2 worm cellular contexts compared by ENCODE assay signal in genomic region chrIII:13302578-13302977, ce11.
TF ChIP-seq lines count a peak whose summit lies in the region.

No protein-coding gene starts in this region.

TF ChIP-seq in whole organism, L4 larva, 104 proteins besides CTCF, POLR2A, EP300 and RAD21:
- TF ChIP-seq unc-130 (GFP tag; optimal IDR thresholded peaks at IDR 0.05; lab: Kevin White, UChicago) = peak; percentile 5
- no peak for TF ChIP-seq nhr-76 (tag; optimal IDR thresholded peaks at IDR 0.05; lab: Kevin White, UChicago)
- peak; percentile 42 for TF ChIP-seq lin-38 (GFP tag; IDR thresholded peaks at IDR 0.05; lab: Robert Waterston, UW)
- TF ChIP-seq Y5F2A.4 (GFP tag; optimal IDR thresholded peaks at IDR 0.05; lab: Kevin White, UChicago) = no peak
- no peak for TF ChIP-seq aly-2 (tag; optimal IDR thresholded peaks at IDR 0.05; lab: Kevin White, UChicago)
- TF ChIP-seq daf-19 (GFP tag; conservative IDR thresholded peaks at IDR 0.05; lab: Robert Waterston, UW) = no peak
- no peak for TF ChIP-seq ceh-82 (tag; optimal IDR thresholded peaks at IDR 0.05; lab: Kevin White, UChicago)
TF ChIP-seq in whole organism, L4 larva: peak in this region for 2.

TF ChIP-seq in whole organism, young adult, 124 proteins besides CTCF, POLR2A, EP300 and RAD21:
- peak; percentile 48 for TF ChIP-seq snpc-1.3 (tag; optimal IDR thresholded peaks at IDR 0.05; lab: Kevin White, UChicago; ENCODE audit: insufficient read depth)
- no peak for TF ChIP-seq snpc-4 (GFP tag; optimal IDR thresholded peaks at IDR 0.05; lab: Kevin White, UChicago)
- TF ChIP-seq snpc-4 (tag; optimal IDR thresholded peaks at IDR 0.05; lab: Kevin White, UChicago) = no peak
- TF ChIP-seq dox-1 (GFP tag; IDR thresholded peaks at IDR 0.05; lab: Robert Waterston, UW) = peak; percentile 9; the same call in 1 of the 2 replicates
- no peak for TF ChIP-seq attf-5 (GFP tag; optimal IDR thresholded peaks at IDR 0.05; lab: Kevin White, UChicago)
- TF ChIP-seq rpc-1 (optimal IDR thresholded peaks at IDR 0.05; lab: Kevin White, UChicago) = no peak
- TF ChIP-seq rpc-1 (tag; optimal IDR thresholded peaks at IDR 0.05; lab: Kevin White, UChicago) = no peak
- TF ChIP-seq cebp-1 (GFP tag; IDR thresholded peaks at IDR 0.05; lab: Robert Waterston, UW) = no peak
- peak; percentile 6 for TF ChIP-seq cebp-1 (tag; optimal IDR thresholded peaks at IDR 0.05; lab: Kevin White, UChicago)
- 0 out of 2 replicates have a peak, but pooled peaks have one; percentile 43 for TF ChIP-seq D2030.7 (GFP tag; IDR thresholded peaks at IDR 0.05; lab: Robert Waterston, UW)
- TF ChIP-seq hlh-26 (GFP tag; conservative IDR thresholded peaks at IDR 0.05; lab: Robert Waterston, UW) = no peak
- no peak for TF ChIP-seq F39B2.1 (GFP tag; IDR thresholded peaks at IDR 0.05; lab: Robert Waterston, UW)
- TF ChIP-seq ztf-28 (GFP tag; IDR thresholded peaks at IDR 0.05; lab: Robert Waterston, UW) = no peak
- no peak for TF ChIP-seq mcd-1 (GFP tag; IDR thresholded peaks at IDR 0.05; lab: Robert Waterston, UW)
- 0 out of 2 replicates have a peak, but pooled peaks have one; percentile 23 for TF ChIP-seq ztf-25 (GFP tag; IDR thresholded peaks at IDR 0.05; lab: Robert Waterston, UW)
- no peak for TF ChIP-seq F49E8.2 (tag; optimal IDR thresholded peaks at IDR 0.05; lab: Kevin White, UChicago; ENCODE audit: insufficient read depth)
- peak; percentile 10 for TF ChIP-seq lin-54 (GFP tag; optimal IDR thresholded peaks at IDR 0.05; lab: Kevin White, UChicago)
- no peak for TF ChIP-seq hmg-20 (GFP tag; IDR thresholded peaks at IDR 0.05; lab: Robert Waterston, UW)
- no peak for TF ChIP-seq chd-7 (tag; optimal IDR thresholded peaks at IDR 0.05; lab: Kevin White, UChicago)
- TF ChIP-seq lsl-1 (GFP tag; optimal IDR thresholded peaks at IDR 0.05; lab: Kevin White, UChicago) = peak; percentile 2
- TF ChIP-seq T26A5.8 (tag; optimal IDR thresholded peaks at IDR 0.05; lab: Kevin White, UChicago) = no peak
- peak; percentile 67 for TF ChIP-seq Y53G8AR.9 (GFP tag; conservative IDR thresholded peaks at IDR 0.05; lab: Robert Waterston, UW)
- no peak for TF ChIP-seq let-607 (tag; optimal IDR thresholded peaks at IDR 0.05; lab: Kevin White, UChicago)
- TF ChIP-seq Y56A3A.18 (GFP tag; IDR thresholded peaks at IDR 0.05; lab: Robert Waterston, UW) = no peak
- TF ChIP-seq nhr-27 (tag; optimal IDR thresholded peaks at IDR 0.05; lab: Kevin White, UChicago) = no peak
- no peak for TF ChIP-seq ama-1 (optimal IDR thresholded peaks at IDR 0.05; lab: Kevin White, UChicago)
- TF ChIP-seq ama-1 (GFP tag; optimal IDR thresholded peaks at IDR 0.05; lab: Kevin White, UChicago) = peak in 1 of 2 experiments; percentile 51
- TF ChIP-seq Y95B8A.8 (GFP tag; IDR thresholded peaks at IDR 0.05; lab: Robert Waterston, UW) = 0 out of 2 replicates have a peak, but pooled peaks have one; percentile 59
- TF ChIP-seq mxl-1 (tag; optimal IDR thresholded peaks at IDR 0.05; lab: Kevin White, UChicago) = no peak
- no peak for TF ChIP-seq sdz-38 (tag; optimal IDR thresholded peaks at IDR 0.05; lab: Kevin White, UChicago)
- TF ChIP-seq ceh-58 (GFP tag; IDR thresholded peaks at IDR 0.05; lab: Robert Waterston, UW) = no peak
- no peak for TF ChIP-seq F23B12.7 (tag; optimal IDR thresholded peaks at IDR 0.05; lab: Kevin White, UChicago; ENCODE audit: insufficient read depth)
- TF ChIP-seq nfya-2 (GFP tag; IDR thresholded peaks at IDR 0.05; lab: Robert Waterston, UW) = no peak
- peak; percentile 49 for TF ChIP-seq tlf-1 (GFP tag; optimal IDR thresholded peaks at IDR 0.05; lab: Kevin White, UChicago)
- TF ChIP-seq hsf-1 (GFP tag; IDR thresholded peaks at IDR 0.05; lab: Robert Waterston, UW) = peak; percentile 13; the same call in 1 of the 2 replicates
- no peak for TF ChIP-seq lin-35 (GFP tag; optimal IDR thresholded peaks at IDR 0.05; lab: Kevin White, UChicago)
- no peak for TF ChIP-seq ZK185.1 (tag; optimal IDR thresholded peaks at IDR 0.05; lab: Kevin White, UChicago; ENCODE audit: poor library complexity, severe bottlenecking)
- peak; percentile 6 for TF ChIP-seq tbp1 (GFP tag; optimal IDR thresholded peaks at IDR 0.05; lab: Kevin White, UChicago)
- TF ChIP-seq ztf-26 (tag; optimal IDR thresholded peaks at IDR 0.05; lab: Kevin White, UChicago) = no peak
- no peak for TF ChIP-seq F37B4.10 (GFP tag; IDR thresholded peaks at IDR 0.05; lab: Robert Waterston, UW)
- TF ChIP-seq ets-4 (GFP tag; optimal IDR thresholded peaks at IDR 0.05; lab: Kevin White, UChicago) = no peak
- TF ChIP-seq madf-6 (GFP tag; IDR thresholded peaks at IDR 0.05; lab: Robert Waterston, UW) = peak; percentile 12; the same call in 1 of the 2 replicates
- TF ChIP-seq lag-1 (GFP tag; IDR thresholded peaks at IDR 0.05; lab: Robert Waterston, UW) = no peak
- TF ChIP-seq F52B5.7 (tag; optimal IDR thresholded peaks at IDR 0.05; lab: Kevin White, UChicago) = no peak
- TF ChIP-seq akir-1 (GFP tag; optimal IDR thresholded peaks at IDR 0.05; lab: Kevin White, UChicago) = no peak
- no peak for TF ChIP-seq unc-130 (GFP tag; optimal IDR thresholded peaks at IDR 0.05; lab: Kevin White, UChicago)
- no peak for TF ChIP-seq B0019.2 (GFP tag; conservative IDR thresholded peaks at IDR 0.05; lab: Robert Waterston, UW)
- TF ChIP-seq hmg-1.2 (GFP tag; IDR thresholded peaks at IDR 0.05; lab: Robert Waterston, UW) = 0 out of 2 replicates have a peak, but pooled peaks have one; percentile 4
- no peak for TF ChIP-seq nhr-80 (tag; optimal IDR thresholded peaks at IDR 0.05; lab: Kevin White, UChicago)
- no peak for TF ChIP-seq somi-1 (GFP tag; optimal IDR thresholded peaks at IDR 0.05; lab: Kevin White, UChicago)
- TF ChIP-seq efl-1 (GFP tag; optimal IDR thresholded peaks at IDR 0.05; lab: Kevin White, UChicago) = peak; percentile 7
- TF ChIP-seq egl-18 (GFP tag; IDR thresholded peaks at IDR 0.05; lab: Robert Waterston, UW) = no peak
- peak; percentile 53 for TF ChIP-seq attf-6 (GFP tag; IDR thresholded peaks at IDR 0.05; lab: Robert Waterston, UW)
- peak; percentile 75; the same call in 1 of the 2 replicates for TF ChIP-seq Y79H2A.3 (GFP tag; conservative IDR thresholded peaks at IDR 0.05; lab: Robert Waterston, UW)
- no peak for TF ChIP-seq fkh-3 (tag; optimal IDR thresholded peaks at IDR 0.05; lab: Kevin White, UChicago)
- TF ChIP-seq tbx-9 (tag; optimal IDR thresholded peaks at IDR 0.05; lab: Kevin White, UChicago; ENCODE audit: borderline replicate concordance) = no peak
- TF ChIP-seq hrde-1 (tag; optimal IDR thresholded peaks at IDR 0.05; lab: Kevin White, UChicago; ENCODE audit: borderline replicate concordance) = peak; percentile 81
- TF ChIP-seq dpff-1 (tag; optimal IDR thresholded peaks at IDR 0.05; lab: Kevin White, UChicago) = no peak
- peak; percentile 14 for TF ChIP-seq him-1 (tag; optimal IDR thresholded peaks at IDR 0.05; lab: Kevin White, UChicago)
- TF ChIP-seq F33H1.4 (GFP tag; IDR thresholded peaks at IDR 0.05; lab: Robert Waterston, UW) = 0 out of 2 replicates have a peak, but pooled peaks have one; percentile 7
- TF ChIP-seq repo-1 (tag; optimal IDR thresholded peaks at IDR 0.05; lab: Kevin White, UChicago) = no peak
- TF ChIP-seq lin-26 (GFP tag; IDR thresholded peaks at IDR 0.05; lab: Robert Waterston, UW) = peak; percentile 21; the same call in 1 of the 2 replicates
- no peak for TF ChIP-seq sptf-2 (GFP tag; optimal IDR thresholded peaks at IDR 0.05; lab: Kevin White, UChicago)
- TF ChIP-seq rec-8 (tag; optimal IDR thresholded peaks at IDR 0.05; lab: Kevin White, UChicago) = no peak
- TF ChIP-seq K12H6.12 (tag; optimal IDR thresholded peaks at IDR 0.05; lab: Kevin White, UChicago) = no peak
- TF ChIP-seq ccch-3 (GFP tag; optimal IDR thresholded peaks at IDR 0.05; lab: Kevin White, UChicago) = no peak
- no peak for TF ChIP-seq ceh-27 (GFP tag; optimal IDR thresholded peaks at IDR 0.05; lab: Kevin White, UChicago)
TF ChIP-seq in whole organism, young adult: peak in this region for 22.

Comparison
In these comparisons a context has a peak if more than half of its experiments do, and no peak if none do; other contexts are left out.
1. Of the 7 proteins assayed by ChIP-seq in both whole organism, young adult and whole organism, L4 larva: peak only in whole organism, young adult: none; only in whole organism, L4 larva: unc-130; in both: none; in neither: 5; mixed calls (peak in some experiments, not most) for 1.